Worm (Caenorhabditis elegans) whole organism, L3 larva: ENCODE measurements around the gene B0250.8.

ENCODE experiments used
- ZK546.5 ChIP-seq: sonication (generic microtip); optimal IDR thresholded peaks from 2 replicates; lab custom pipeline; 2017; ENCODE audit warnings: missing biosample characterization, missing genetic modification characterization
- ceh-16 ChIP-seq: sonication (generic microtip); optimal IDR thresholded peaks from 2 replicates; lab custom pipeline; 2017; ENCODE audit warnings: missing biosample characterization, missing genetic modification characterization
- ceh-28 ChIP-seq: fragments of 150-350 bp; optimal IDR thresholded peaks from 2 replicates; lab custom pipeline; 2014; ENCODE audit warnings: missing biosample characterization, missing genetic modification reagents, missing genetic modification characterization
- ceh-9 ChIP-seq: sonication (generic microtip); optimal IDR thresholded peaks from 2 replicates; lab custom pipeline; 2018; ENCODE audit warnings: missing biosample characterization, missing genetic modification characterization
- egl-5 ChIP-seq: fragments of 150-350 bp; optimal IDR thresholded peaks from 2 replicates; lab custom pipeline; 2017; ENCODE audit warnings: missing biosample characterization, missing genetic modification reagents, missing genetic modification characterization, inconsistent platforms
- elt-1 ChIP-seq: fragments of 150-350 bp; optimal IDR thresholded peaks from 2 replicates; lab custom pipeline; 2014; ENCODE audit warnings: missing biosample characterization, missing genetic modification characterization
- elt-2 ChIP-seq: sonication (generic microtip); optimal IDR thresholded peaks from 2 replicates; lab custom pipeline; 2016; ENCODE audit warnings: missing genetic modification reagents, mild to moderate bottlenecking, missing genetic modification characterization, missing compliant biosample characterization
- eor-1 ChIP-seq, 2 experiments: fragments of 150-350 bp; optimal IDR thresholded peaks; 2 replicates each; lab custom pipeline; 2014 to 2018; ENCODE audit warnings: missing biosample characterization in 2 of 2, missing genetic modification characterization in 2 of 2
- jun-1 ChIP-seq: fragments of 150-350 bp; optimal IDR thresholded peaks from 2 replicates; lab custom pipeline; 2014; ENCODE audit warnings: missing biosample characterization, missing genetic modification reagents, missing genetic modification characterization
- lsy-12 ChIP-seq: sonication (generic microtip); optimal IDR thresholded peaks from 2 replicates; lab custom pipeline; 2016; ENCODE audit warnings: mild to moderate bottlenecking, missing genetic modification characterization, missing compliant biosample characterization
- nfya-1 ChIP-seq: sonication (generic microtip); optimal IDR thresholded peaks from 2 replicates; lab custom pipeline; 2017; ENCODE audit warnings: missing genetic modification characterization, mild to moderate bottlenecking, missing compliant biosample characterization, antibody characterized with exemption, moderate library complexity; ENCODE audit not compliant: insufficient read depth
- nhr-23 ChIP-seq: fragments of 150-350 bp; optimal IDR thresholded peaks from 2 replicates; lab custom pipeline; 2014; ENCODE audit warnings: missing biosample characterization, missing genetic modification reagents, missing genetic modification characterization
- nhr-237 ChIP-seq: fragments of 150-350 bp; optimal IDR thresholded peaks from 2 replicates; lab custom pipeline; 2014; ENCODE audit warnings: missing biosample characterization, missing genetic modification characterization
- nhr-25 ChIP-seq: sonication (generic microtip); optimal IDR thresholded peaks from 2 replicates; lab custom pipeline; 2017; ENCODE audit warnings: missing biosample characterization, missing genetic modification characterization
- nhr-43 ChIP-seq: sonication (generic microtip); optimal IDR thresholded peaks from 2 replicates; lab custom pipeline; 2016; ENCODE audit warnings: mild to moderate bottlenecking, missing genetic modification characterization, missing compliant biosample characterization; ENCODE audit not compliant: poor library complexity, severe bottlenecking
- nhr-76 ChIP-seq: fragments of 150-350 bp; sonication (generic microtip); optimal IDR thresholded peaks from 5 replicates; lab custom pipeline; 2014; ENCODE audit warnings: missing biosample characterization, missing genetic modification characterization
- nhr-77 ChIP-seq: fragments of 150-350 bp; optimal IDR thresholded peaks from 2 replicates; lab custom pipeline; 2014; ENCODE audit warnings: missing biosample characterization, missing genetic modification characterization
- pha-4 ChIP-seq: fragments of 150-350 bp; optimal IDR thresholded peaks from 2 replicates; lab custom pipeline; 2014; ENCODE audit warnings: missing biosample characterization, missing genetic modification reagents, missing genetic modification characterization
- pqm-1 ChIP-seq: fragments of 150-350 bp; optimal IDR thresholded peaks from 2 replicates; lab custom pipeline; 2017; ENCODE audit warnings: missing biosample characterization, missing genetic modification characterization, inconsistent platforms
- tbx-2 ChIP-seq: sonication (generic microtip); optimal IDR thresholded peaks from 2 replicates; lab custom pipeline; 2016; ENCODE audit warnings: mild to moderate bottlenecking, missing genetic modification characterization, missing compliant biosample characterization
- unc-39 ChIP-seq: sonication (generic microtip); optimal IDR thresholded peaks from 4 replicates; lab custom pipeline; 2017; ENCODE audit warnings: missing biosample characterization, missing genetic modification characterization
- ztf-11 ChIP-seq: fragments of 150-350 bp; optimal IDR thresholded peaks from 2 replicates; lab custom pipeline; 2014; ENCODE audit warnings: missing biosample characterization, missing genetic modification characterization

Gene B0250.8

ce11 chrV:20424229-20425182 is 45.8 kb downstream of the B0250.8 start (continued):
- TF ChIP-seq ZK546.5 (tag; lab: Kevin White, UChicago) = no peak
- TF ChIP-seq pha-4 (tag; lab: Kevin White, UChicago) = peak; percentile 89
- TF ChIP-seq nhr-77 (tag; lab: Kevin White, UChicago) = no peak
- TF ChIP-seq nhr-237 (tag; lab: Kevin White, UChicago) = no peak
- TF ChIP-seq lsy-12 = no peak
- TF ChIP-seq ceh-16 (tag; lab: Kevin White, UChicago) = no peak
- TF ChIP-seq ztf-11 (tag; lab: Kevin White, UChicago) = no peak
- TF ChIP-seq nhr-25 (tag; lab: Kevin White, UChicago) = peak; percentile 29
- no peak for TF ChIP-seq nhr-43 (tag; lab: Kevin White, UChicago)
- no peak for TF ChIP-seq egl-5 (tag; lab: Kevin White, UChicago)
- peak; percentile 67 for TF ChIP-seq jun-1 (tag; lab: Kevin White, UChicago)
- TF ChIP-seq ceh-28 (tag; lab: Kevin White, UChicago) = peak; percentile 37
- no peak for TF ChIP-seq unc-39 (tag; lab: Kevin White, UChicago)
- TF ChIP-seq, all 47 proteins: peak for 14

- TF ChIP-seq eor-1 (tag; optimal IDR thresholded peaks at IDR 0.05; lab: Kevin White, UChicago) (no peak), nhr-76 (tag; lab: Kevin White, UChicago) (peak; percentile 24), pqm-1 (tag; lab: Kevin White, UChicago) (peak; percentile 38), ceh-9 (tag; lab: Kevin White, UChicago) (no peak), pha-4 (tag; lab: Kevin White, UChicago) (peak; percentile 40), elt-2 (tag; lab: Kevin White, UChicago) (peak; percentile 51)
These were observed 46.9 kb downstream of the B0250.8 start for ce11 chrV:20423428-20423827.

ce11 chrV:20422738-20423137 is 47.5 kb downstream of the B0250.8 start:
- peak; percentile 1 for TF ChIP-seq elt-1
- TF ChIP-seq nfya-1 (tag; lab: Kevin White, UChicago) = no peak
- peak; percentile 92 for TF ChIP-seq nhr-25 (tag; lab: Kevin White, UChicago)
- no peak for TF ChIP-seq tbx-2
- peak; percentile 60 for TF ChIP-seq nhr-23 (tag; lab: Kevin White, UChicago)
- no peak for TF ChIP-seq elt-2 (tag; lab: Kevin White, UChicago)
